Worm (Caenorhabditis elegans) whole organism, L4 larva: ENCODE results near the gene mek-1.
A peak's percentile ranks its signal among the peaks of the same experiment; 100 is the strongest.

ENCODE experiments used
- F49E8.2 ChIP-seq: sonication (generic microtip); optimal IDR thresholded peaks from 2 replicates; lab custom pipeline; 2016; ENCODE audit warnings: missing compliant biosample characterization, mild to moderate bottlenecking, missing genetic modification characterization, borderline replicate concordance
- T26A8.4 ChIP-seq: fragments of 200-800 bp; sonication (Bioruptor generic); IDR thresholded peaks from 2 replicates; pipeline ENCODE4 v1.3.6; 2022; ENCODE audit warnings: missing genetic modification characterization, missing compliant biosample characterization
- Y105C5A.15 ChIP-seq: fragments of 200-800 bp; sonication (Bioruptor generic); IDR thresholded peaks from 2 replicates; pipeline ENCODE4 v1.3.6; 2022; ENCODE audit warnings: missing genetic modification characterization, missing compliant biosample characterization
- Y5F2A.4 ChIP-seq: fragments of 200-800 bp; sonication (Bioruptor generic); optimal IDR thresholded peaks from 2 replicates; lab custom pipeline; 2018; ENCODE audit warnings: mild to moderate bottlenecking, missing genetic modification characterization, missing compliant biosample characterization
- ZK546.5 ChIP-seq, 2 experiments: sonication (generic microtip); optimal IDR thresholded peaks; 2 replicates each; lab custom pipeline; 2017; ENCODE audit warnings: missing biosample characterization in 2 of 2, missing genetic modification characterization in 2 of 2
- aly-2 ChIP-seq: sonication (generic microtip); optimal IDR thresholded peaks from 2 replicates; lab custom pipeline; 2018; ENCODE audit warnings: missing biosample characterization, missing genetic modification characterization
- daf-12 ChIP-seq: fragments of 150-350 bp; optimal IDR thresholded peaks from 2 replicates; lab custom pipeline; 2014; ENCODE audit warnings: missing biosample characterization, missing genetic modification reagents, missing genetic modification characterization
- daf-16 ChIP-seq, 3 experiments: sonication (generic microtip); optimal IDR thresholded peaks; 2 replicates each; lab custom pipeline; 2016 to 2017; ENCODE audit warnings: missing genetic modification characterization in 3 of 3, missing genetic modification reagents in 3 of 3, mild to moderate bottlenecking in 2 of 3, missing compliant biosample characterization in 2 of 3, missing biosample characterization in 1 of 3, moderate library complexity in 1 of 3
- daf-19 ChIP-seq: fragments of 200-800 bp; sonication (Bioruptor generic); conservative IDR thresholded peaks from 2 replicates; pipeline ENCODE4 v1.3.6; 2022; ENCODE audit warnings: missing genetic modification characterization, missing compliant biosample characterization
- dmd-6 ChIP-seq: fragments of 200-800 bp; sonication (Bioruptor generic); IDR thresholded peaks from 2 replicates; pipeline ENCODE4 v1.3.6; 2022; ENCODE audit warnings: missing genetic modification reagents, missing genetic modification characterization, missing compliant biosample characterization
- dve-1 ChIP-seq: sonication (generic microtip); optimal IDR thresholded peaks from 2 replicates; lab custom pipeline; 2017; ENCODE audit warnings: antibody characterized with exemption, mild to moderate bottlenecking, missing genetic modification characterization, missing compliant biosample characterization; ENCODE audit not compliant: insufficient read depth
- egl-27 ChIP-seq: sonication (generic microtip); optimal IDR thresholded peaks from 3 replicates; lab custom pipeline; 2017; ENCODE audit warnings: missing biosample characterization, missing genetic modification reagents, missing genetic modification characterization
- gei-8 ChIP-seq: fragments of 200-800 bp; sonication (Bioruptor generic); optimal IDR thresholded peaks from 2 replicates; lab custom pipeline; 2018; ENCODE audit warnings: mild to moderate bottlenecking, missing genetic modification characterization, missing compliant biosample characterization
- hif-1 ChIP-seq, 2 experiments: sonication (generic microtip); optimal IDR thresholded peaks; 2 replicates each; lab custom pipeline; 2016 to 2017; ENCODE audit warnings: missing compliant biosample characterization in 2 of 2, missing genetic modification characterization in 2 of 2, missing genetic modification reagents in 2 of 2, missing genotype in 2 of 2, mild to moderate bottlenecking in 1 of 2
- hlh-11 ChIP-seq: fragments of 200-800 bp; sonication (Bioruptor generic); optimal IDR thresholded peaks from 2 replicates; lab custom pipeline; 2018; ENCODE audit warnings: mild to moderate bottlenecking, missing genetic modification characterization, missing compliant biosample characterization
- hlh-30 ChIP-seq: sonication (generic microtip); optimal IDR thresholded peaks from 2 replicates; lab custom pipeline; 2017; ENCODE audit warnings: antibody characterized with exemption, mild to moderate bottlenecking, missing genetic modification characterization, missing compliant biosample characterization; ENCODE audit not compliant: insufficient read depth
- jun-1 ChIP-seq: fragments of 150-350 bp; optimal IDR thresholded peaks from 2 replicates; lab custom pipeline; 2014; ENCODE audit warnings: missing biosample characterization, missing genetic modification reagents, missing genetic modification characterization
- lin-1 ChIP-seq: fragments of 200-800 bp; sonication (Bioruptor generic); IDR thresholded peaks from 2 replicates; pipeline ENCODE4 v1.3.6; 2022; ENCODE audit warnings: missing genetic modification reagents, missing genetic modification characterization, missing compliant biosample characterization
- lin-15B ChIP-seq: fragments of 150-350 bp; sonication (generic microtip); optimal IDR thresholded peaks from 3 replicates; lab custom pipeline; 2014; ENCODE audit warnings: missing biosample characterization, missing genetic modification characterization
- lir-3 ChIP-seq: sonication (generic microtip); optimal IDR thresholded peaks from 2 replicates; lab custom pipeline; 2016; ENCODE audit warnings: mild to moderate bottlenecking, missing genetic modification characterization, missing compliant biosample characterization
- lsy-2 ChIP-seq, 2 experiments: fragments of 150-350 bp in 1 of 2; sonication (generic microtip) in 1 of 2; optimal IDR thresholded peaks; 2 replicates each; lab custom pipeline; 2014 to 2017; ENCODE audit warnings: missing biosample characterization in 2 of 2, missing genetic modification characterization in 2 of 2
- madf-9 ChIP-seq: fragments of 200-800 bp; sonication (Bioruptor generic); conservative IDR thresholded peaks from 2 replicates; pipeline ENCODE4 v1.3.6; 2022; ENCODE audit warnings: missing genetic modification reagents, missing genetic modification characterization, missing compliant biosample characterization
- mxl-2 ChIP-seq: fragments of 200-800 bp; sonication (Bioruptor generic); conservative IDR thresholded peaks from 2 replicates; pipeline ENCODE4 v1.3.6; 2022; ENCODE audit warnings: missing genetic modification reagents, missing genetic modification characterization, missing compliant biosample characterization
- nhr-102 ChIP-seq: sonication (generic microtip); optimal IDR thresholded peaks from 2 replicates; lab custom pipeline; 2016; ENCODE audit warnings: mild to moderate bottlenecking, missing genetic modification characterization, moderate library complexity, missing compliant biosample characterization
- nhr-11 ChIP-seq: fragments of 150-350 bp; optimal IDR thresholded peaks from 2 replicates; lab custom pipeline; 2014; ENCODE audit warnings: missing biosample characterization, missing genetic modification characterization
- nhr-25 ChIP-seq: sonication (generic microtip); optimal IDR thresholded peaks from 2 replicates; lab custom pipeline; 2017; ENCODE audit warnings: missing genetic modification characterization, mild to moderate bottlenecking, missing compliant biosample characterization, antibody characterized with exemption, moderate library complexity, borderline replicate concordance; ENCODE audit not compliant: insufficient read depth
- nhr-28 ChIP-seq: fragments of 150-350 bp; optimal IDR thresholded peaks from 2 replicates; lab custom pipeline; 2014; ENCODE audit warnings: missing biosample characterization, missing genetic modification characterization
- nhr-76 ChIP-seq: fragments of 150-350 bp; optimal IDR thresholded peaks from 2 replicates; lab custom pipeline; 2014; ENCODE audit warnings: missing biosample characterization, missing genetic modification characterization
- nhr-77 ChIP-seq: fragments of 150-350 bp; optimal IDR thresholded peaks from 2 replicates; lab custom pipeline; 2014; ENCODE audit warnings: missing biosample characterization, missing genetic modification characterization
- pqm-1 ChIP-seq: sonication (generic microtip); optimal IDR thresholded peaks from 2 replicates; lab custom pipeline; 2017; ENCODE audit warnings: missing biosample characterization, missing genetic modification characterization
- spr-1 ChIP-seq: sonication (generic microtip); optimal IDR thresholded peaks from 2 replicates; lab custom pipeline; 2016; ENCODE audit warnings: mild to moderate bottlenecking, missing genetic modification characterization, missing compliant biosample characterization
- unc-130 ChIP-seq: sonication (generic microtip); optimal IDR thresholded peaks from 2 replicates; lab custom pipeline; 2016; ENCODE audit warnings: missing genetic modification reagents, missing genetic modification characterization, missing compliant biosample characterization
- unc-62 ChIP-seq, 3 experiments: fragments of 150-350 bp in 1 of 3; sonication (generic microtip); optimal IDR thresholded peaks in 2 of 3; peaks in 1 of 3; 1 replicate in 1 of 3; 2 replicates in 2 of 3; lab custom pipeline; 2014 to 2017; ENCODE audit warnings: missing biosample characterization in 3 of 3, missing genetic modification characterization in 3 of 3, missing genetic modification reagents in 3 of 3, missing genotype in 1 of 3
- zag-1 ChIP-seq: fragments of 150-350 bp; optimal IDR thresholded peaks from 2 replicates; lab custom pipeline; 2014; ENCODE audit warnings: missing biosample characterization, missing genetic modification characterization
- zfp-3 ChIP-seq: fragments of 200-800 bp; sonication (Bioruptor generic); conservative IDR thresholded peaks from 2 replicates; pipeline ENCODE4 v1.3.6; 2022; ENCODE audit warnings: missing genetic modification reagents, missing genetic modification characterization, missing compliant biosample characterization

mek-1 gene

ce11 chrX:7436912-7437311 lies 42.1 kb upstream of the mek-1 start:
- no peak for TF ChIP-seq daf-19
- peak in 1 of 2 experiments; percentile 76 for TF ChIP-seq unc-62 (GFP tag; optimal IDR thresholded peaks at IDR 0.05 in 1 of 2; lab: Kevin White, UChicago)
- no peak for TF ChIP-seq unc-62 (tag; optimal IDR thresholded peaks at IDR 0.05; lab: Kevin White, UChicago)
- TF ChIP-seq zfp-3 (GFP tag; lab: Robert Waterston, UW): no peak
- peak; percentile 74 for TF ChIP-seq hlh-30 (tag; lab: Kevin White, UChicago)

DNA sequence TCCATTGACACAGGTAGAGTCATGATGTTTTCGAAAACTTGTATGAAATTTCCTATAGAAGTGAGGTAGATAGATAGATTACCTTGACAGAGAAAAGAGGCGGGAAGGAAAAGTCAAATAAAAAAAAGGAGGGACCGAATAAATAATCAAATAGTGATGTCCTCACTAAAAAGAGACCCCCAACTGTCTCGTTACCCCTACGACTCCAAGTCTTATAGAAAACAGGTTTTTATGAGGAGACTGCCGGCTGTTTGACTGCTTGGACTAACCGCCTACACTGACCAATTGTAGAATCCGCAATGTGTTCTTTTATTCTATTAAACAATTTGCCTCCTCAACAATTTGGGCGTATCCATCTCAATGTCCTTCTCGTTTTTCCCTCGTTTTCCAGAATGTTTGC lies 41.1 kb upstream of the mek-1 start, which contains the start of gene C01C10.2:
Gene C01C10.2, minus strand, starts transcription at position 170 of the 400 bp plus-strand sequence.
- no peak for TF ChIP-seq nhr-11 (tag; lab: Kevin White, UChicago)
- TF ChIP-seq hif-1 (tag; optimal IDR thresholded peaks at IDR 0.05; lab: Kevin White, UChicago): no peak
- peak in 1 of 2 experiments; percentile 25 for TF ChIP-seq unc-62 (GFP tag; optimal IDR thresholded peaks at IDR 0.05 in 1 of 2; lab: Kevin White, UChicago)
- no peak for TF ChIP-seq unc-62 (tag; optimal IDR thresholded peaks at IDR 0.05; lab: Kevin White, UChicago)
- TF ChIP-seq aly-2 (tag; lab: Kevin White, UChicago): no peak
- TF ChIP-seq jun-1 (tag; lab: Kevin White, UChicago): no peak
- no peak for TF ChIP-seq gei-8 (GFP tag; lab: Kevin White, UChicago)

DNA sequence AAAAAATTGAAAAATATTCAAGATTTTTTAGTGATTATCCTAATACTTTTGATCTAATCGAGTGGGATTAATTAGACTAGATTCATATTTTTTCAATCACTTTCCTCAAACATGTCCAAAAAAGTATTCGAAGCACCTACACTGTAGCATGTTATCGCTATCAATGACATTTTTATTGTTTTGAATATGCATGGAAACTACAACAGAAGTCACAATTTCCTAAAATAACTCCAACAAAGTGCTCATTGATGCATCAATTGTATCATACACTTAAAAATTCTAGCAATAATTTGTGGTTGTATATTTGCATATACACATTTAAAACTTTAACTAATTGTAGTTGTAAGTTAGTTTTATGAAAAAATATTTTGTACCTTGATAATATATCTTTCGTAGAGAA lies 38.9 kb upstream of the mek-1 start:
- TF ChIP-seq T26A8.4 (GFP tag; lab: Robert Waterston, UW): no peak
- TF ChIP-seq lir-3 (tag; lab: Kevin White, UChicago): no peak
- TF ChIP-seq dmd-6 (GFP tag; lab: Robert Waterston, UW): peak; percentile 32
- TF ChIP-seq spr-1: no peak
- no peak for TF ChIP-seq nhr-76 (tag; lab: Kevin White, UChicago)
- no peak for TF ChIP-seq dve-1 (tag; lab: Kevin White, UChicago)
- TF ChIP-seq hlh-11: peak; percentile 13
- TF ChIP-seq egl-27: no peak
- TF ChIP-seq nhr-77 (tag; lab: Kevin White, UChicago): peak; percentile 22
- TF ChIP-seq nhr-28 (tag; lab: Kevin White, UChicago): peak; percentile 66
- no peak for TF ChIP-seq madf-9 (GFP tag; lab: Robert Waterston, UW)
- no peak for TF ChIP-seq Y105C5A.15 (GFP tag; lab: Robert Waterston, UW)
- TF ChIP-seq nhr-102 (tag; lab: Kevin White, UChicago): no peak
- TF ChIP-seq pqm-1 (tag; lab: Kevin White, UChicago): peak; percentile 3
- TF ChIP-seq lin-15B (tag; lab: Kevin White, UChicago): no peak
- TF ChIP-seq ZK546.5 (tag; optimal IDR thresholded peaks at IDR 0.05; lab: Kevin White, UChicago): no peak
- TF ChIP-seq daf-16 (GFP tag; optimal IDR thresholded peaks at IDR 0.05; lab: Kevin White, UChicago): no peak
- TF ChIP-seq daf-16 (tag; optimal IDR thresholded peaks at IDR 0.05; lab: Kevin White, UChicago): peak; percentile 26
- no peak for TF ChIP-seq hif-1 (tag; optimal IDR thresholded peaks at IDR 0.05; lab: Kevin White, UChicago)

ce11 chrX:7442477-7442876 lies 36.6 kb upstream of the mek-1 start, which contains the start of gene acl-12:
acl-12 (minus strand) TSS chrX:7442577.
- TF ChIP-seq lin-1 (GFP tag; lab: Robert Waterston, UW) (no peak), daf-12 (tag; lab: Kevin White, UChicago) (no peak), zag-1 (no peak), lir-3 (tag; lab: Kevin White, UChicago) (no peak), mxl-2 (GFP tag; lab: Robert Waterston, UW) (no peak), Y5F2A.4 (GFP tag; lab: Kevin White, UChicago) (no peak), lsy-2 (tag; optimal IDR thresholded peaks at IDR 0.05; lab: Kevin White, UChicago) (no peak), T26A8.4 (GFP tag; lab: Robert Waterston, UW) (no peak), nhr-25 (tag; lab: Kevin White, UChicago) (no peak), dmd-6 (GFP tag; lab: Robert Waterston, UW) (no peak), unc-130 (GFP tag; lab: Kevin White, UChicago) (no peak), F49E8.2 (tag; lab: Kevin White, UChicago) (no peak)
